Fruit fly (Drosophila melanogaster) whole organism, embryonic: ENCODE measurements around the gene CG5355.
A peak's percentile ranks its signal among the peaks of the same experiment; 100 is the strongest.

Experiments
- Abd-B ChIP-seq: fragments of 200-800 bp; sonication (Bioruptor generic); optimal IDR thresholded peaks from 2 replicates; lab custom pipeline; 2018; ENCODE audit warnings: missing biosample characterization, mild to moderate bottlenecking, missing genetic modification characterization, moderate library complexity
- BEAF-32 ChIP-seq: fragments of 200-800 bp; sonication (Bioruptor generic); optimal IDR thresholded peaks from 3 replicates; lab custom pipeline; 2017; ENCODE audit warnings: missing biosample characterization, missing genetic modification characterization, mild to moderate bottlenecking, moderate library complexity, missing genetic modification reagents
- CG11247 ChIP-seq: fragments of 200-800 bp; sonication (Bioruptor generic); IDR thresholded peaks from 2 replicates; pipeline ENCODE4 v1.3.6; 2022; ENCODE audit warnings: missing biosample characterization, missing genetic modification characterization
- CG12104 ChIP-seq: fragments of 200-800 bp; sonication (Bioruptor generic); optimal IDR thresholded peaks from 3 replicates; lab custom pipeline; 2016; ENCODE audit warnings: missing biosample characterization, missing genetic modification characterization
- CG1647 ChIP-seq: fragments of 200-800 bp; sonication (Bioruptor generic); optimal IDR thresholded peaks from 3 replicates; lab custom pipeline; 2016; ENCODE audit warnings: missing biosample characterization, missing genetic modification characterization
- CG16813 ChIP-seq: fragments of 200-800 bp; sonication (Bioruptor generic); IDR thresholded peaks from 3 replicates; pipeline ENCODE4 v1.3.6; 2022; ENCODE audit warnings: missing biosample characterization, missing genetic modification characterization; ENCODE audit not compliant: partially characterized antibody
- CG2116 ChIP-seq: fragments of 200-800 bp; sonication (Bioruptor generic); optimal IDR thresholded peaks from 3 replicates; lab custom pipeline; 2018; ENCODE audit warnings: missing biosample characterization, mild to moderate bottlenecking, missing genetic modification characterization
- CG2202 ChIP-seq: fragments of 200-800 bp; sonication (Bioruptor generic); optimal IDR thresholded peaks from 2 replicates; lab custom pipeline; 2018; ENCODE audit warnings: missing biosample characterization, mild to moderate bottlenecking, missing genetic modification characterization
- CG30020 ChIP-seq: fragments of 200-800 bp; optimal IDR thresholded peaks from 2 replicates; lab custom pipeline; 2019; ENCODE audit warnings: missing biosample characterization, mild to moderate bottlenecking, missing genetic modification characterization, moderate library complexity
- CG3163 ChIP-seq: fragments of 200-800 bp; sonication (Bioruptor generic); optimal IDR thresholded peaks from 3 replicates; lab custom pipeline; 2016; ENCODE audit warnings: missing biosample characterization, missing genetic modification characterization
- CG4617 ChIP-seq: fragments of 200-800 bp; sonication (Bioruptor generic); optimal IDR thresholded peaks from 3 replicates; lab custom pipeline; 2016; ENCODE audit warnings: missing biosample characterization, missing genetic modification characterization, borderline replicate concordance
- CG4854 ChIP-seq: fragments of 200-800 bp; sonication (Bioruptor generic); optimal IDR thresholded peaks from 2 replicates; lab custom pipeline; 2016; ENCODE audit warnings: missing biosample characterization, missing genetic modification characterization, inconsistent platforms
- CG7839 ChIP-seq: fragments of 200-800 bp; sonication (Bioruptor generic); optimal IDR thresholded peaks from 3 replicates; lab custom pipeline; 2018; ENCODE audit warnings: missing biosample characterization, mild to moderate bottlenecking, missing genetic modification characterization, moderate library complexity
- CG7963 ChIP-seq: fragments of 200-800 bp; sonication (Bioruptor generic); IDR thresholded peaks from 3 replicates; pipeline ENCODE4 v1.3.6; 2022; ENCODE audit warnings: missing biosample characterization, missing genetic modification characterization; ENCODE audit not compliant: partially characterized antibody
- CG8478 ChIP-seq: fragments of >200 bp; optimal IDR thresholded peaks from 2 replicates; lab custom pipeline; 2018
- CG8924 ChIP-seq: fragments of 200-800 bp; optimal IDR thresholded peaks from 3 replicates; lab custom pipeline; 2019; ENCODE audit warnings: missing biosample characterization, mild to moderate bottlenecking, missing genetic modification characterization, moderate library complexity
- CG9817 ChIP-seq: fragments of 200-800 bp; sonication (Bioruptor generic); optimal IDR thresholded peaks from 2 replicates; lab custom pipeline; 2018; ENCODE audit warnings: missing biosample characterization, mild to moderate bottlenecking, missing genetic modification characterization, moderate library complexity
- Camta ChIP-seq: fragments of 200-800 bp; sonication (Bioruptor generic); optimal IDR thresholded peaks from 2 replicates; lab custom pipeline; 2016; ENCODE audit warnings: missing biosample characterization, missing genetic modification characterization
- Dll ChIP-seq: fragments of 200-800 bp; sonication (Bioruptor generic); IDR thresholded peaks from 4 replicates; pipeline ENCODE4 v1.3.6; 2022; ENCODE audit warnings: missing biosample characterization, missing genetic modification characterization; ENCODE audit not compliant: partially characterized antibody
- HLH4C ChIP-seq: fragments of 200-800 bp; sonication (Bioruptor generic); IDR thresholded peaks from 3 replicates; pipeline ENCODE4 v1.3.6; 2022; ENCODE audit warnings: missing biosample characterization, missing genetic modification characterization; ENCODE audit not compliant: partially characterized antibody
- Jarid2 ChIP-seq: fragments of 200-800 bp; sonication (Bioruptor generic); optimal IDR thresholded peaks from 3 replicates; lab custom pipeline; 2017; ENCODE audit warnings: mild to moderate bottlenecking, missing biosample characterization, missing genetic modification reagents, missing genetic modification characterization
- Kr ChIP-seq: fragments of 200-800 bp; sonication (Bioruptor generic); optimal IDR thresholded peaks from 2 replicates; lab custom pipeline; 2017; ENCODE audit warnings: missing biosample characterization, mild to moderate bottlenecking, missing genetic modification characterization
- MBD-R2 ChIP-seq: fragments of 200-800 bp; sonication (Bioruptor generic); IDR thresholded peaks from 2 replicates; pipeline ENCODE4 v1.3.6; 2022; ENCODE audit warnings: missing biosample characterization, missing genetic modification characterization
- MESR4 ChIP-seq: fragments of 200-800 bp; sonication (Bioruptor generic); optimal IDR thresholded peaks from 2 replicates; lab custom pipeline; 2018; ENCODE audit warnings: missing biosample characterization, mild to moderate bottlenecking, missing genetic modification characterization, moderate library complexity
- Neu2 ChIP-seq: fragments of 200-800 bp; sonication (Bioruptor generic); optimal IDR thresholded peaks from 3 replicates; lab custom pipeline; 2016; ENCODE audit warnings: missing biosample characterization, missing genetic modification characterization, borderline replicate concordance
- Sin3A ChIP-seq: fragments of >200 bp; optimal IDR thresholded peaks from 2 replicates; lab custom pipeline; 2018
- amos ChIP-seq: fragments of 200-800 bp; sonication (Bioruptor generic); IDR thresholded peaks from 2 replicates; pipeline ENCODE4 v1.3.6; 2022; ENCODE audit warnings: missing biosample characterization, missing genetic modification characterization; ENCODE audit not compliant: partially characterized antibody
- bbx ChIP-seq: fragments of 200-800 bp; sonication (Bioruptor generic); IDR thresholded peaks from 2 replicates; pipeline ENCODE4 v1.3.6; 2022; ENCODE audit warnings: missing biosample characterization, missing genetic modification characterization; ENCODE audit not compliant: partially characterized antibody
- chn ChIP-seq: fragments of 200-800 bp; sonication (Bioruptor generic); optimal IDR thresholded peaks from 2 replicates; lab custom pipeline; 2016; ENCODE audit warnings: missing biosample characterization, missing genetic modification characterization
- ewg ChIP-seq: fragments of 200-800 bp; sonication (Bioruptor generic); optimal IDR thresholded peaks from 3 replicates; lab custom pipeline; 2017; ENCODE audit warnings: mild to moderate bottlenecking, missing biosample characterization, missing genetic modification reagents, missing genetic modification characterization
- gro ChIP-seq: fragments of 200-800 bp; sonication (Bioruptor generic); optimal IDR thresholded peaks from 2 replicates; lab custom pipeline; 2016; ENCODE audit warnings: missing biosample characterization, missing genetic modification characterization
- hb ChIP-seq: fragments of 200-800 bp; sonication (Bioruptor generic); IDR thresholded peaks from 3 replicates; pipeline ENCODE4 v1.3.6; 2022; ENCODE audit warnings: missing biosample characterization, missing genetic modification characterization; ENCODE audit not compliant: partially characterized antibody
- hbn ChIP-seq: fragments of 200-800 bp; sonication (Bioruptor generic); IDR thresholded peaks from 2 replicates; pipeline ENCODE4 v1.3.6; 2022; ENCODE audit warnings: missing biosample characterization, missing genetic modification characterization; ENCODE audit not compliant: partially characterized antibody
- nerfin-2 ChIP-seq: fragments of 200-800 bp; sonication (Bioruptor generic); IDR thresholded peaks from 2 replicates; pipeline ENCODE4 v1.3.6; 2022; ENCODE audit warnings: missing biosample characterization, missing genetic modification characterization; ENCODE audit not compliant: partially characterized antibody
- nmo ChIP-seq: fragments of 200-800 bp; sonication (Bioruptor generic); optimal IDR thresholded peaks from 2 replicates; lab custom pipeline; 2018; ENCODE audit warnings: missing biosample characterization, mild to moderate bottlenecking, missing genetic modification characterization, moderate library complexity
- nom ChIP-seq: fragments of 200-800 bp; sonication (Bioruptor generic); optimal IDR thresholded peaks from 2 replicates; lab custom pipeline; 2017; ENCODE audit warnings: missing biosample characterization, missing genetic modification characterization, mild to moderate bottlenecking, moderate library complexity, missing genetic modification reagents
- otp ChIP-seq: fragments of 200-800 bp; sonication (Bioruptor generic); IDR thresholded peaks from 3 replicates; pipeline ENCODE4, ENCODE4 v1.3.6; 2022; ENCODE audit warnings: missing biosample characterization, missing genetic modification characterization
- pho ChIP-seq: fragments of 200-800 bp; sonication (Bioruptor generic); optimal IDR thresholded peaks from 2 replicates; lab custom pipeline; 2016; ENCODE audit warnings: missing biosample characterization, missing genetic modification characterization
- row ChIP-seq: fragments of 200-800 bp; sonication (Bioruptor generic); IDR thresholded peaks from 3 replicates; pipeline ENCODE4 v1.3.6; 2022; ENCODE audit warnings: missing biosample characterization, missing genetic modification characterization
- sim ChIP-seq: fragments of 200-800 bp; sonication (Bioruptor generic); IDR thresholded peaks from 2 replicates; pipeline ENCODE4 v1.3.6; 2022; ENCODE audit warnings: missing biosample characterization, missing genetic modification characterization
- sna ChIP-seq: fragments of 200-800 bp; sonication (Bioruptor generic); IDR thresholded peaks from 2 replicates; pipeline ENCODE4 v1.3.6; 2022; ENCODE audit warnings: missing biosample characterization, missing genetic modification characterization; ENCODE audit not compliant: partially characterized antibody
- stwl ChIP-seq: fragments of 200-800 bp; sonication (Bioruptor generic); optimal IDR thresholded peaks from 3 replicates; lab custom pipeline; 2018; ENCODE audit warnings: missing biosample characterization, mild to moderate bottlenecking, missing genetic modification characterization, moderate library complexity
- tna ChIP-seq: fragments of 200-800 bp; sonication (Bioruptor generic); IDR thresholded peaks from 2 replicates; pipeline ENCODE4 v1.3.6; 2022; ENCODE audit warnings: missing biosample characterization, missing genetic modification characterization; ENCODE audit not compliant: partially characterized antibody
- unc-4 ChIP-seq: fragments of 200-800 bp; sonication (Bioruptor generic); IDR thresholded peaks from 2 replicates; pipeline ENCODE4 v1.3.6; 2022; ENCODE audit warnings: missing biosample characterization, missing genetic modification characterization; ENCODE audit not compliant: partially characterized antibody
- usp ChIP-seq: fragments of >200 bp; optimal IDR thresholded peaks from 2 replicates; lab custom pipeline; 2017; ENCODE audit warnings: missing biosample characterization, missing genetic modification characterization
- vnd ChIP-seq: fragments of 200-800 bp; sonication (Bioruptor generic); IDR thresholded peaks from 3 replicates; pipeline ENCODE4 v1.3.6; 2022; ENCODE audit warnings: missing biosample characterization, missing genetic modification characterization; ENCODE audit not compliant: partially characterized antibody
- vvl ChIP-seq: fragments of 200-800 bp; sonication (Bioruptor generic); IDR thresholded peaks from 2 replicates; pipeline ENCODE4 v1.3.6; 2022; ENCODE audit warnings: missing biosample characterization, missing genetic modification characterization
- yki ChIP-seq: fragments of >200 bp; optimal IDR thresholded peaks from 3 replicates; lab custom pipeline; 2018

CG5355 gene

DNA sequence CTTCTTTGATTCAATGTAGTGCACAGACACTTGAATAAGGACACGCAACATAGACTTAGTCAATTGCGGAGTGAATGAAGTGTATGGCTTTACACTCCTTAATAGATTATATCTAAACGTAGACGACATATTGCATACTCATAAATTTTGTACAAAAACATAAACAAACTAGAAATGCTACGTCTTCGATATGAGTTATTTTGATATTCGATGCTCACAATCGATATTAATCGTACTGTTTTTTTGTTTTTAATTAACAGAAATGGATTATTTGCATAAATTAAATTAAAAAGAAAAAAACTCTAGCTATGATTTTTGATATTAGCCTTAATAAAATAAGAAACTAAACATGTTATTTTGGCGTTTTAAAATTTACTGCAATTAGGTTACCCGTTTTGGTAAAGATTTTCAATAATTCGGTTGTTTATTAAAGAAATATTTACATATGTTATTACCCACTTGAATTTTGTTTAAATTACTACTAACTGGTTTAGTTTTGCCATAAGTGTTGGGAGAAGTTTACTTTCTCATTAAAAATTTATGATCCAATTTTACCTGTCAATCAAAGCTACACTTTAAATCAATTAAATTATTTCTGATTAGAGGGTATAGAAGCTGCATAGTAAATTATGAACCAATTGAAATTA is 8.1 kb downstream of the CG5355 start, which contains the start of the genes CG17768, LSm-4 and Ir31a (continued):
- TF ChIP-seq CG2116 (GFP tag; lab: Kevin White, UChicago): peak; percentile 26
- no peak for TF ChIP-seq yki (lab: Kevin White, UChicago)
- TF ChIP-seq MESR4 (GFP tag; lab: Kevin White, UChicago): peak; percentile 42
- TF ChIP-seq nerfin-2 (GFP tag; lab: Robert Waterston, UW): peak; percentile 49; the same call in 1 of the 2 replicates
- TF ChIP-seq stwl (tag; lab: Kevin White, UChicago): peak; percentile 18
- TF ChIP-seq pho (GFP tag; lab: Kevin White, UChicago): no peak
- TF ChIP-seq CG30020 (tag; lab: Kevin White, UChicago): peak; percentile 91
- no peak for TF ChIP-seq CG3163 (GFP tag; lab: Kevin White, UChicago)
- no peak for TF ChIP-seq CG7839 (tag; lab: Kevin White, UChicago)
- TF ChIP-seq gro (GFP tag; lab: Kevin White, UChicago): no peak
- TF ChIP-seq row (GFP tag; lab: Robert Waterston, UW): peak; percentile 54
- no peak for TF ChIP-seq Abd-B
- peak; percentile 73 for TF ChIP-seq BEAF-32 (GFP tag; lab: Kevin White, UChicago)
- TF ChIP-seq CG9817 (tag; lab: Kevin White, UChicago): no peak
- TF ChIP-seq CG4854: no peak
- TF ChIP-seq CG2202 (tag; lab: Kevin White, UChicago): no peak
- TF ChIP-seq Dll (GFP tag; lab: Robert Waterston, UW): peak; percentile 85
- peak; percentile 84 for TF ChIP-seq vvl (GFP tag; lab: Robert Waterston, UW)
- TF ChIP-seq chn (GFP tag; lab: Kevin White, UChicago): no peak
- peak; percentile 82 for TF ChIP-seq bbx
- TF ChIP-seq Neu2 (GFP tag; lab: Kevin White, UChicago): no peak
- TF ChIP-seq amos (GFP tag; lab: Robert Waterston, UW): peak; percentile 83; the same call in 1 of the 2 replicates
- TF ChIP-seq otp (GFP tag; lab: Robert Waterston, UW): no peak
- no peak for TF ChIP-seq ewg
- peak; percentile 84 for TF ChIP-seq hbn (GFP tag; lab: Robert Waterston, UW)
- no peak for TF ChIP-seq CG12104 (GFP tag; lab: Kevin White, UChicago)
- TF ChIP-seq CG4617 (GFP tag; lab: Kevin White, UChicago): peak; percentile 40
- TF ChIP-seq unc-4 (GFP tag; lab: Robert Waterston, UW): peak; percentile 83
- peak; percentile 2 for TF ChIP-seq nmo (GFP tag; lab: Kevin White, UChicago)
- no peak for TF ChIP-seq usp (GFP tag; lab: Kevin White, UChicago)
- peak; percentile 70 for TF ChIP-seq HLH4C (GFP tag; lab: Robert Waterston, UW)
- TF ChIP-seq Sin3A: no peak
- TF ChIP-seq CG8924: peak; percentile 25
- TF ChIP-seq CG1647: no peak
- peak; percentile 72 for TF ChIP-seq CG16813 (GFP tag; lab: Robert Waterston, UW)
- TF ChIP-seq Jarid2 (GFP tag; lab: Kevin White, UChicago): no peak
- TF ChIP-seq MBD-R2 (GFP tag; lab: Robert Waterston, UW): peak; percentile 46; the same call in 1 of the 2 replicates
- TF ChIP-seq nom (GFP tag; lab: Kevin White, UChicago): no peak
- TF ChIP-seq tna (GFP tag; lab: Robert Waterston, UW): peak; percentile 45; the same call in 1 of the 2 replicates
- TF ChIP-seq hb (GFP tag; lab: Robert Waterston, UW): peak; percentile 68
- no peak for TF ChIP-seq CG11247 (GFP tag; lab: Robert Waterston, UW)
- TF ChIP-seq Kr (GFP tag; lab: Kevin White, UChicago): no peak
- peak; percentile 39; the same call in 1 of the 3 replicates for TF ChIP-seq CG7963
- TF ChIP-seq CG8478 (lab: Kevin White, UChicago): no peak
- TF ChIP-seq sim (GFP tag; lab: Robert Waterston, UW): no peak
- peak; percentile 59; the same call in 2 of the 3 replicates for TF ChIP-seq vnd (GFP tag; lab: Robert Waterston, UW)
- TF ChIP-seq Camta: no peak
- TF ChIP-seq sna (GFP tag; lab: Robert Waterston, UW): peak; percentile 66; the same call in 1 of the 2 replicates
